Worm (Caenorhabditis elegans): ENCODE results near the gene srx-28.

ce11 chrV:2742298-2742697, 14.8 kb downstream of the srx-28 start, which contains the start of gene srg-62:
- no peak for TF ChIP-seq lin-39 (tag; optimal IDR thresholded peaks at IDR 0.05)
- no peak for TF ChIP-seq nhr-11 (tag; optimal IDR thresholded peaks at IDR 0.05)
- no peak for TF ChIP-seq ama-1 (optimal IDR thresholded peaks at IDR 0.05)
- no peak for TF ChIP-seq sma-3 (GFP tag; optimal IDR thresholded peaks at IDR 0.05)
